Fruit fly (Drosophila melanogaster) whole organism: ENCODE measurements around the gene Lasp.

Experiments
- EcR ChIP-seq, 2 experiments: fragments of >200 bp; optimal IDR thresholded peaks; 2 replicates each; lab custom pipeline; 2017; ENCODE audit warnings: missing biosample characterization in 2 of 2, missing genetic modification characterization in 2 of 2, missing genetic modification reagents in 2 of 2
- usp ChIP-seq: fragments of >200 bp; optimal IDR thresholded peaks from 2 replicates; lab custom pipeline; 2017; ENCODE audit warnings: missing biosample characterization, missing genetic modification characterization, mixed read lengths

dm6 chr3L:16712371-16712770 lies 894 bp upstream of the Lasp start:
- no peak for TF ChIP-seq usp (GFP tag; lab: Kevin White, UChicago)
- no peak for TF ChIP-seq EcR (GFP tag; optimal IDR thresholded peaks at IDR 0.05; lab: Kevin White, UChicago)
